Fruit fly (Drosophila melanogaster) whole organism, embryonic: ENCODE measurements around the gene car.

Source experiments
- Bgb ChIP-seq: fragments of 200-800 bp; sonication (Bioruptor generic); IDR thresholded peaks from 2 replicates; pipeline ENCODE4 v1.3.6; 2022; ENCODE audit warnings: missing biosample characterization, missing genetic modification characterization; ENCODE audit not compliant: partially characterized antibody
- CG10462 ChIP-seq: fragments of 200-800 bp; sonication (Bioruptor generic); optimal IDR thresholded peaks from 2 replicates; lab custom pipeline; 2016; ENCODE audit warnings: missing biosample characterization, missing genetic modification characterization
- CG12299 ChIP-seq: fragments of 200-800 bp; sonication (Bioruptor generic); optimal IDR thresholded peaks from 2 replicates; lab custom pipeline; 2018; ENCODE audit warnings: missing biosample characterization, mild to moderate bottlenecking, missing genetic modification characterization
- CG1233 ChIP-seq: fragments of 200-800 bp; sonication (Bioruptor generic); optimal IDR thresholded peaks from 4 replicates; lab custom pipeline; 2018; ENCODE audit warnings: missing biosample characterization, mild to moderate bottlenecking, missing genetic modification characterization
- CG14860 ChIP-seq: fragments of 200-800 bp; sonication (Bioruptor generic); IDR thresholded peaks from 3 replicates; pipeline ENCODE4 v1.3.6; 2022; ENCODE audit warnings: missing biosample characterization, missing genetic modification characterization; ENCODE audit not compliant: partially characterized antibody
- CG14965 ChIP-seq: fragments of 200-800 bp; sonication (Bioruptor generic); optimal IDR thresholded peaks from 2 replicates; lab custom pipeline; 2016; ENCODE audit warnings: missing biosample characterization, missing genetic modification characterization, borderline replicate concordance
- CG16813 ChIP-seq: fragments of 200-800 bp; sonication (Bioruptor generic); IDR thresholded peaks from 3 replicates; pipeline ENCODE4 v1.3.6; 2022; ENCODE audit warnings: missing biosample characterization, missing genetic modification characterization; ENCODE audit not compliant: partially characterized antibody
- CG2678 ChIP-seq: fragments of 200-800 bp; sonication (Bioruptor generic); optimal IDR thresholded peaks from 3 replicates; lab custom pipeline; 2019; ENCODE audit warnings: missing biosample characterization, mild to moderate bottlenecking, missing genetic modification characterization, moderate library complexity
- CG34376 ChIP-seq: fragments of 200-800 bp; sonication (Bioruptor generic); optimal IDR thresholded peaks from 2 replicates; lab custom pipeline; 2018; ENCODE audit warnings: missing biosample characterization, mild to moderate bottlenecking, missing genetic modification characterization
- CG4707 ChIP-seq: fragments of 200-800 bp; sonication (Bioruptor generic); optimal IDR thresholded peaks from 2 replicates; lab custom pipeline; 2018; ENCODE audit warnings: missing biosample characterization, mild to moderate bottlenecking, missing genetic modification characterization, moderate library complexity
- CG7839 ChIP-seq: fragments of 200-800 bp; sonication (Bioruptor generic); optimal IDR thresholded peaks from 3 replicates; lab custom pipeline; 2018; ENCODE audit warnings: missing biosample characterization, mild to moderate bottlenecking, missing genetic modification characterization, moderate library complexity
- CG8290 ChIP-seq, 3 experiments: fragments of 200-800 bp; sonication (Bioruptor generic); optimal IDR thresholded peaks; 2 replicates each; lab custom pipeline; 2016 to 2019; ENCODE audit warnings: missing biosample characterization in 3 of 3, missing genetic modification characterization in 3 of 3, mild to moderate bottlenecking in 2 of 3, moderate library complexity in 1 of 3
- CTCF ChIP-seq: fragments of 200-800 bp; sonication (Bioruptor generic); optimal IDR thresholded peaks from 2 replicates; lab custom pipeline; 2017; ENCODE audit warnings: missing biosample characterization, mild to moderate bottlenecking, missing genetic modification characterization, moderate library complexity
- Gsc ChIP-seq: fragments of 200-800 bp; sonication (Bioruptor generic); IDR thresholded peaks from 2 replicates; pipeline ENCODE4 v1.3.6; 2022; ENCODE audit warnings: missing biosample characterization, missing genetic modification characterization
- Gug ChIP-seq: fragments of 200-800 bp; sonication (Bioruptor generic); IDR thresholded peaks from 4 replicates; pipeline ENCODE4 v1.3.6; 2022; ENCODE audit warnings: missing biosample characterization, missing genetic modification characterization
- HLH3B ChIP-seq: fragments of 200-800 bp; sonication (Bioruptor generic); IDR thresholded peaks from 2 replicates; pipeline ENCODE4 v1.3.6; 2022; ENCODE audit warnings: missing biosample characterization, missing genetic modification characterization
- Mad ChIP-seq: fragments of 200-800 bp; sonication (Bioruptor generic); optimal IDR thresholded peaks from 2 replicates; lab custom pipeline; 2016; ENCODE audit warnings: missing biosample characterization, missing genetic modification characterization
- Max ChIP-seq: fragments of 200-800 bp; sonication (Bioruptor generic); optimal IDR thresholded peaks from 2 replicates; lab custom pipeline; 2016; ENCODE audit warnings: missing biosample characterization, mild to moderate bottlenecking, missing genetic modification characterization
- Rx ChIP-seq: fragments of 200-800 bp; sonication (Bioruptor generic); IDR thresholded peaks from 2 replicates; pipeline ENCODE4 v1.3.6; 2022; ENCODE audit warnings: missing biosample characterization, missing genetic modification characterization
- ash1 ChIP-seq: fragments of 200-800 bp; sonication (Bioruptor generic); optimal IDR thresholded peaks from 2 replicates; lab custom pipeline; 2018; ENCODE audit warnings: missing biosample characterization, mild to moderate bottlenecking, missing genetic modification characterization
- bigmax ChIP-seq: fragments of 200-800 bp; sonication (Bioruptor generic); optimal IDR thresholded peaks from 2 replicates; lab custom pipeline; 2018; ENCODE audit warnings: missing biosample characterization, mild to moderate bottlenecking, missing genetic modification characterization
- br ChIP-seq: fragments of >200 bp; optimal IDR thresholded peaks from 2 replicates; lab custom pipeline; 2017
- crol ChIP-seq: fragments of 200-800 bp; sonication (Bioruptor generic); IDR thresholded peaks from 2 replicates; pipeline ENCODE4 v1.3.6; 2022; ENCODE audit warnings: missing biosample characterization, missing genetic modification characterization
- ken ChIP-seq: fragments of 200-800 bp; sonication (Bioruptor generic); IDR thresholded peaks from 3 replicates; pipeline ENCODE4 v1.3.6; 2022; ENCODE audit warnings: missing biosample characterization, missing genetic modification characterization
- lab ChIP-seq: fragments of 200-800 bp; sonication (Bioruptor generic); optimal IDR thresholded peaks from 3 replicates; lab custom pipeline; 2017; ENCODE audit warnings: missing biosample characterization, missing genetic modification characterization, mild to moderate bottlenecking, moderate library complexity, missing genetic modification reagents
- lmd ChIP-seq: fragments of 200-800 bp; sonication (Bioruptor generic); IDR thresholded peaks from 2 replicates; pipeline ENCODE4 v1.3.6; 2022; ENCODE audit warnings: missing biosample characterization, missing genetic modification characterization
- luna ChIP-seq: fragments of 200-800 bp; sonication (Bioruptor generic); optimal IDR thresholded peaks from 2 replicates; lab custom pipeline; 2016; ENCODE audit warnings: missing biosample characterization, missing genetic modification characterization
- mld ChIP-seq: fragments of 200-800 bp; sonication (Bioruptor generic); IDR thresholded peaks from 3 replicates; pipeline ENCODE4 v1.3.6; 2022; ENCODE audit warnings: missing biosample characterization, missing genetic modification characterization; ENCODE audit not compliant: partially characterized antibody
- nerfin-1 ChIP-seq: fragments of 200-800 bp; sonication (Bioruptor generic); optimal IDR thresholded peaks from 3 replicates; lab custom pipeline; 2019; ENCODE audit warnings: missing biosample characterization, mild to moderate bottlenecking, missing genetic modification characterization, moderate library complexity
- nerfin-2 ChIP-seq: fragments of 200-800 bp; sonication (Bioruptor generic); IDR thresholded peaks from 2 replicates; pipeline ENCODE4 v1.3.6; 2022; ENCODE audit warnings: missing biosample characterization, missing genetic modification characterization; ENCODE audit not compliant: partially characterized antibody
- oc ChIP-seq: fragments of 200-800 bp; sonication (Bioruptor generic); optimal IDR thresholded peaks from 2 replicates; lab custom pipeline; 2018; ENCODE audit warnings: missing biosample characterization, mild to moderate bottlenecking, missing genetic modification characterization, moderate library complexity
- repo ChIP-seq: fragments of 200-800 bp; sonication (Bioruptor generic); optimal IDR thresholded peaks from 2 replicates; lab custom pipeline; 2016; ENCODE audit warnings: missing biosample characterization, missing genetic modification characterization
- sens-2 ChIP-seq: fragments of 200-800 bp; sonication (Bioruptor generic); IDR thresholded peaks from 2 replicates; pipeline ENCODE4 v1.3.6; 2022; ENCODE audit warnings: missing biosample characterization, missing genetic modification characterization
- sug ChIP-seq: fragments of 200-800 bp; optimal IDR thresholded peaks from 2 replicates; lab custom pipeline; 2019; ENCODE audit warnings: missing biosample characterization, mild to moderate bottlenecking, missing genetic modification characterization, moderate library complexity
- vfl ChIP-seq: fragments of 200-800 bp; sonication (Bioruptor generic); optimal IDR thresholded peaks from 2 replicates; lab custom pipeline; 2016; ENCODE audit warnings: missing biosample characterization, missing genetic modification characterization

Gene car

dm6 chrX:19582732-19583131 lies 16.9 kb downstream of the car start (continued):
- no peak for TF ChIP-seq CG10462 (GFP tag; lab: Kevin White, UChicago)
- no peak for TF ChIP-seq CG34376 (GFP tag; lab: Kevin White, UChicago)
- no peak for TF ChIP-seq Max (GFP tag; lab: Kevin White, UChicago)
- TF ChIP-seq lab (GFP tag; lab: Kevin White, UChicago), result no peak
- TF ChIP-seq Bgb, result peak; percentile 33; the same call in 1 of the 2 replicates
- peak; percentile 49; the same call in 1 of the 3 replicates for TF ChIP-seq CG14860 (GFP tag; lab: Robert Waterston, UW)
- peak; percentile 52 for TF ChIP-seq nerfin-2 (GFP tag; lab: Robert Waterston, UW)
- no peak for TF ChIP-seq Gsc (GFP tag; lab: Robert Waterston, UW)
- TF ChIP-seq mld (GFP tag; lab: Robert Waterston, UW), result 0 out of 3 replicates have a peak, but pooled peaks have one; percentile 24
- TF ChIP-seq vfl (GFP tag; lab: Kevin White, UChicago), result no peak
- TF ChIP-seq ash1 (GFP tag; lab: Kevin White, UChicago), result no peak
- no peak for TF ChIP-seq nerfin-1 (tag; lab: Kevin White, UChicago)
- peak; percentile 53; the same call in 1 of the 3 replicates for TF ChIP-seq CG16813 (GFP tag; lab: Robert Waterston, UW)
- no peak for TF ChIP-seq ken (GFP tag; lab: Robert Waterston, UW)
- TF ChIP-seq CG2678 (tag; lab: Kevin White, UChicago), result no peak
- TF ChIP-seq CG4707 (GFP tag; lab: Kevin White, UChicago), result no peak

dm6 chrX:19583317-19583716 lies 17.5 kb downstream of the car start, which contains the start of gene CG14204:
CG14204 (plus strand) TSS chrX:19583617.
- TF ChIP-seq crol (GFP tag; lab: Robert Waterston, UW) (no peak), Rx (GFP tag; lab: Robert Waterston, UW) (no peak), HLH3B (GFP tag; lab: Robert Waterston, UW) (no peak), CG7839 (tag; lab: Kevin White, UChicago) (no peak), br (no peak), luna (GFP tag; lab: Kevin White, UChicago) (no peak), lmd (no peak), repo (GFP tag; lab: Kevin White, UChicago) (no peak), bigmax (GFP tag; lab: Kevin White, UChicago) (no peak)

- TF ChIP-seq Gug (GFP tag; lab: Robert Waterston, UW) (no peak), CG12299 (tag; lab: Kevin White, UChicago) (no peak), CTCF (peak; percentile 87), oc (no peak), Mad (GFP tag; lab: Kevin White, UChicago) (no peak), sens-2 (GFP tag; lab: Robert Waterston, UW) (no peak), CG14965 (no peak), CG1233 (GFP tag; lab: Kevin White, UChicago) (no peak)
Observed at dm6 chrX:19585142-19585541, 19.3 kb downstream of the car start.

- TF ChIP-seq CG8290 (GFP tag; optimal IDR thresholded peaks at IDR 0.05; lab: Kevin White, UChicago) (no peak), CG8290 (tag; optimal IDR thresholded peaks at IDR 0.05; lab: Kevin White, UChicago) (no peak), sug (tag; lab: Kevin White, UChicago) (peak; percentile 41)
Observed at dm6 chrX:19590070-19590469, 24.3 kb downstream of the car start, which contains the start of gene CG14219. CG14219 (minus strand) TSS chrX:19590170.
